Worm (Caenorhabditis elegans) whole organism, midembryonic: ENCODE results near the gene ZK1240.2.

Experiments
- T22C8.4 ChIP-seq: fragments of 200-800 bp; sonication (Bioruptor generic); IDR thresholded peaks from 2 replicates; pipeline ENCODE4 v1.3.6; 2022; ENCODE audit warnings: missing genetic modification characterization, missing compliant biosample characterization
- flt-1 ChIP-seq: fragments of 200-800 bp; sonication (Bioruptor generic); IDR thresholded peaks from 2 replicates; pipeline ENCODE4 v1.3.6; 2022; ENCODE audit warnings: missing genetic modification characterization, missing compliant biosample characterization
- ztf-23 ChIP-seq: fragments of 200-800 bp; sonication (Bioruptor generic); IDR thresholded peaks from 2 replicates; pipeline ENCODE4 v1.3.6; 2022; ENCODE audit warnings: missing genetic modification reagents, missing genetic modification characterization, missing compliant biosample characterization

ce11 chrII:2288798-2289197 is 34.4 kb upstream of the ZK1240.2 start, which contains the start of the genes K09F6.10 and K09F6.13:
- no peak for TF ChIP-seq flt-1 (GFP tag; lab: Robert Waterston, UW)
- TF ChIP-seq T22C8.4 (GFP tag; lab: Robert Waterston, UW): no peak
- no peak for TF ChIP-seq ztf-23
